Worm (Caenorhabditis elegans): ENCODE data around the gene ttc-17.

- no peak for TF ChIP-seq ceh-28 (tag; optimal IDR thresholded peaks at IDR 0.05)
- TF ChIP-seq nhr-76 (tag; optimal IDR thresholded peaks at IDR 0.05), result no peak
- no peak for TF ChIP-seq jun-1 (tag; optimal IDR thresholded peaks at IDR 0.05)
- TF ChIP-seq unc-62 (GFP tag; optimal IDR thresholded peaks at IDR 0.05), result no peak
- no peak for TF ChIP-seq mdl-1 (tag; optimal IDR thresholded peaks at IDR 0.05)
- TF ChIP-seq nhr-11 (tag; optimal IDR thresholded peaks at IDR 0.05), result no peak
- no peak for TF ChIP-seq nhr-237 (tag; optimal IDR thresholded peaks at IDR 0.05)
- no peak for TF ChIP-seq ceh-9 (tag; optimal IDR thresholded peaks at IDR 0.05)
- no peak for TF ChIP-seq pha-4 (tag; optimal IDR thresholded peaks at IDR 0.05)
These were observed 48.4 kb downstream of the ttc-17 start, which contains the start of gene srx-3 for ce11 chrV:9005243-9005642.

Data from whole organism, L3 larva.